Worm (Caenorhabditis elegans) whole organism, midembryonic: ENCODE measurements around the gene B0034.1.

Experiments used
- T22C8.4 ChIP-seq: fragments of 200-800 bp; sonication (Bioruptor generic); IDR thresholded peaks from 2 replicates; pipeline ENCODE4 v1.3.6; 2022; ENCODE audit warnings: missing genetic modification characterization, missing compliant biosample characterization
- cog-1 ChIP-seq: sonication (generic microtip); optimal IDR thresholded peaks from 2 replicates; lab custom pipeline; 2016; ENCODE audit warnings: missing genetic modification characterization, missing compliant biosample characterization
- flt-1 ChIP-seq: fragments of 200-800 bp; sonication (Bioruptor generic); IDR thresholded peaks from 2 replicates; pipeline ENCODE4 v1.3.6; 2022; ENCODE audit warnings: missing genetic modification characterization, missing compliant biosample characterization
- klf-2 ChIP-seq: fragments of 200-800 bp; sonication (Bioruptor generic); conservative IDR thresholded peaks from 2 replicates; pipeline ENCODE4 v1.3.6; 2022; ENCODE audit warnings: missing genetic modification reagents, missing genetic modification characterization, missing compliant biosample characterization
- med-1 ChIP-seq: sonication (generic microtip); optimal IDR thresholded peaks from 2 replicates; lab custom pipeline; 2017; ENCODE audit warnings: missing genetic modification characterization, mild to moderate bottlenecking, missing compliant biosample characterization, antibody characterized with exemption, missing genetic modification reagents; ENCODE audit not compliant: insufficient read depth
- ref-1 ChIP-seq: fragments of 200-800 bp; sonication (Bioruptor generic); conservative IDR thresholded peaks from 2 replicates; pipeline ENCODE4 v1.3.6; 2022; ENCODE audit warnings: missing genetic modification reagents, missing genetic modification characterization, missing compliant biosample characterization
- tab-1 ChIP-seq: fragments of 200-800 bp; sonication (Bioruptor generic); IDR thresholded peaks from 2 replicates; pipeline ENCODE4 v1.3.6; 2022; ENCODE audit warnings: missing genetic modification characterization, missing compliant biosample characterization
- ztf-23 ChIP-seq: fragments of 200-800 bp; sonication (Bioruptor generic); IDR thresholded peaks from 2 replicates; pipeline ENCODE4 v1.3.6; 2022; ENCODE audit warnings: missing genetic modification reagents, missing genetic modification characterization, missing compliant biosample characterization
- ztf-29 ChIP-seq: fragments of 200-800 bp; sonication (Bioruptor generic); IDR thresholded peaks from 2 replicates; pipeline ENCODE4 v1.3.6; 2022; ENCODE audit warnings: missing genetic modification reagents, missing genetic modification characterization, missing compliant biosample characterization

DNA sequence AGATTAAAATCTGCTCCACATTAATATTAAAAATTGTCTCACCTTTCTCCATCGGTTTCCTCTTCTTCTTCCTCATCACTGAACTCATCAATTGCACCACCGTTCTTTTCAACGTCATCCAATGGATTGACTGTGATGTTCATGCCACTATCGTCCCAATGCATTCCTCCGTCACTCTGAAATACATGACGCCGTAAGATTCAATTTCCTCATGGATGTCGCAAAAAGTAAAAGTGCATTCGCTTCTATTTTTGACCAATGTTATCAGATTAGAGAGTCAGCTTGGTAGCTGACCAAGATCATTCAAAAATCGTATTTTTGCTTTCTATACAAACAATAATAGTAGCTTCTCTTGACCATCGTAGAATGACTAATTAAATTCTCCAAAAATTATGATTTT lies 21.7 kb upstream of the B0034.1 start:
- TF ChIP-seq ztf-23 (GFP tag; lab: Robert Waterston, UW), result no peak
- TF ChIP-seq ztf-29 (GFP tag; lab: Robert Waterston, UW), result no peak
- no peak for TF ChIP-seq flt-1 (GFP tag; lab: Robert Waterston, UW)
- no peak for TF ChIP-seq cog-1
- no peak for TF ChIP-seq ref-1
- TF ChIP-seq klf-2 (GFP tag; lab: Robert Waterston, UW), result no peak
- TF ChIP-seq tab-1 (GFP tag; lab: Robert Waterston, UW), result no peak
- no peak for TF ChIP-seq T22C8.4 (GFP tag; lab: Robert Waterston, UW)
- no peak for TF ChIP-seq med-1 (GFP tag; lab: Kevin White, UChicago)
